Fruit fly (Drosophila melanogaster): Measurements from ENCODE around the gene Nin.
A peak's percentile ranks its signal among the peaks of the same experiment; 100 is the strongest.

DNA sequence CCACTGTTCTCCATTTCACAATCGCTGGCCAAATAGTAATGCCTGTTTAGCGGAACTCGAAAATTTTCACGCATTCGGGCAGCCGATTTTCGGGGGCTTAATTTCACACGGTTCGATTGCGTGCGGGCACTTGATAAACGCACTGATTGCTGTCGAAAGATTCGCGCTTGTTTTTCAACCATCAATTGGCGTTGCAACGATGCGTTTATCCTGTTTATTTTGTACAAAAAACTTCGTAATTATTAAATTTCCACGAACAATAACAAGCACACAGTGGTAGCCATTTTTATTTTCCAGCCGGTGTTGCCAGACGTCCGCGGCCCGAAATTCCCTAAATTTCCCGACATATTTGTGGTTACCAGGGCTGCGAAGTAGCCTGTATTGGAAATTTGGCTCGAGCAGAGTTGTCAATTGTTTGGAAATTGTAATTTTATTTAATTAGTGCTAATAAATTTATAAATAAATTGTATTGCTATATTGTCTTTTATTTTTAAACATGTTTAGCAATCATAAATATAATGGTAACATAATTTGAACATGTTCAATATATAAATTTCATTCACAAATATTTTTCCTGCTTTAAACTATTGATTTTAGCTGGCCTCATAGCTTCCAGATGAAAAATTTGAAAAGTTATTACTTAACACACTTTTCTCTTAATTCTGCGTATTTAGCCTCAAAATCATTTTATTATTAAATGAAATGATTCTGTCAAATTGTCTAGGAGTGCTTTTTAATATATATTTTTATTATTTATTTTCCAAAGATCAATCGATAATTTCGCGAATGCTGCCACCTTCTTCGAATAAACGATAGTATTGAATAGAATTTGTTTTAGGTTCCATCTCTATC, 48.3 kb upstream of the Nin start, which contains the start of the genes Ncoa6 and cype:
- TF ChIP-seq Ets21C (GFP tag; optimal IDR thresholded peaks at IDR 0.05), result no peak
- TF ChIP-seq CG7368 (GFP tag; optimal IDR thresholded peaks at IDR 0.05), result no peak
- peak; percentile 62 for TF ChIP-seq svp (GFP tag)

Measured in whole organism, prepupa.